Fruit fly (Drosophila melanogaster): ENCODE results near the gene CtsB.

- TF ChIP-seq Myc (optimal IDR thresholded peaks at IDR 0.05), result no peak
- no peak for TF ChIP-seq foxo (GFP tag; optimal IDR thresholded peaks at IDR 0.05)
- TF ChIP-seq woc (GFP tag; optimal IDR thresholded peaks at IDR 0.05), result no peak
- no peak for TF ChIP-seq Dif (GFP tag; optimal IDR thresholded peaks at IDR 0.05; ENCODE audit: partially characterized antibody)
- no peak for TF ChIP-seq Abd-B (GFP tag; optimal IDR thresholded peaks at IDR 0.05)
- TF ChIP-seq dmrt93B (GFP tag; optimal IDR thresholded peaks at IDR 0.05), result no peak
- no peak for TF ChIP-seq jim (GFP tag; optimal IDR thresholded peaks at IDR 0.05)
- TF ChIP-seq Hr78 (GFP tag; optimal IDR thresholded peaks at IDR 0.05), result no peak
- no peak for TF ChIP-seq psq (GFP tag; optimal IDR thresholded peaks at IDR 0.05)
- TF ChIP-seq fru (GFP tag; optimal IDR thresholded peaks at IDR 0.05), result no peak
- no peak for TF ChIP-seq CG32264 (GFP tag; optimal IDR thresholded peaks at IDR 0.05)
- no peak for TF ChIP-seq Vsx2 (GFP tag; optimal IDR thresholded peaks at IDR 0.05; ENCODE audit: partially characterized antibody)
- no peak for TF ChIP-seq Dfd (GFP tag; optimal IDR thresholded peaks at IDR 0.05)
Observed at dm6 chrX:13792463-13792862, 10.5 kb upstream of the CtsB start.

Measured in whole organism, wandering third instar larva.